Worm (Caenorhabditis elegans): ENCODE results near the gene Y53G8AR.5.

DNA sequence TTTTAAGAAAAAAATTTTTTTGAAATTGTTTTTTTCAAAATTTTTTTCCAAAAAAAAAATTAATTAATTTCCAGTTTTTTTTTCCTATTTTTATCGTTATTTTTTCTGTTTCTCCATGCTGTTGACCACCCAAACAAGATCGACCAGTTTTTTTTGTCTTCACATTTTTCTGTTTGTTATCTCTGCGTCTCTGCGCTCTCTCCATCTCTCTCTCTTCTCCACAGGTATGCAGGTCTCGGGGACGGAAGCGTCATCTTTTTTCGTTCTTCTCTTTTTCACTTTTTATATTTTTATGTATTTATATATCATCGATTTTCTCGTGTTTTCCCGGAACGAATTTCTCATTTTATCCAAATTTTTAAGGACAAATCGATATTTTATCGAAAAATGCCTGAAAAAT is 11.7 kb downstream of the Y53G8AR.5 start:
- TF ChIP-seq nhr-6 (tag; optimal IDR thresholded peaks at IDR 0.05): peak; percentile 49
- TF ChIP-seq pha-4 (GFP tag; IDR thresholded peaks at IDR 0.05): no peak
- TF ChIP-seq pha-4 (tag; optimal IDR thresholded peaks at IDR 0.05): no peak
- TF ChIP-seq nhr-42 (GFP tag; IDR thresholded peaks at IDR 0.05): no peak
- no peak for TF ChIP-seq unc-62 (GFP tag; optimal IDR thresholded peaks at IDR 0.05 in 1 of 2)
- no peak for TF ChIP-seq unc-62 (tag; optimal IDR thresholded peaks at IDR 0.05)
- no peak for TF ChIP-seq zip-2 (tag; optimal IDR thresholded peaks at IDR 0.05)
- TF ChIP-seq ZK337.2 (GFP tag; IDR thresholded peaks at IDR 0.05): no peak

Measured in whole organism, L4 larva.